Fruit fly (Drosophila melanogaster) whole organism, prepupa: Measurements from ENCODE around the gene Chro.
A peak's percentile ranks its signal among the peaks of the same experiment; 100 is the strongest.

ENCODE experiments used
- Blimp-1 ChIP-seq: fragments of 200-800 bp; sonication (Bioruptor generic); optimal IDR thresholded peaks from 3 replicates; lab custom pipeline; 2017; ENCODE audit warnings: missing biosample characterization, missing genetic modification characterization, mild to moderate bottlenecking, moderate library complexity, missing genetic modification reagents
- CG10631 ChIP-seq: fragments of 200-800 bp; sonication (Bioruptor generic); optimal IDR thresholded peaks from 2 replicates; lab custom pipeline; 2016; ENCODE audit warnings: missing biosample characterization, missing genetic modification characterization
- CG10669 ChIP-seq: fragments of 200-800 bp; sonication (Bioruptor generic); optimal IDR thresholded peaks from 3 replicates; lab custom pipeline; 2018; ENCODE audit warnings: missing biosample characterization, mild to moderate bottlenecking, missing genetic modification characterization, moderate library complexity
- CG11902 ChIP-seq: fragments of 200-800 bp; sonication (Bioruptor generic); optimal IDR thresholded peaks from 3 replicates; lab custom pipeline; 2016; ENCODE audit warnings: missing biosample characterization, missing genetic modification characterization
- CG15336 ChIP-seq: fragments of 200-800 bp; sonication (Bioruptor generic); IDR thresholded peaks from 2 replicates; pipeline ENCODE4 v1.3.6; 2022; ENCODE audit warnings: missing biosample characterization, missing genetic modification characterization
- CG1621 ChIP-seq: fragments of 200-800 bp; sonication (Bioruptor generic); optimal IDR thresholded peaks from 3 replicates; lab custom pipeline; 2018; ENCODE audit warnings: missing biosample characterization, mild to moderate bottlenecking, missing genetic modification characterization
- CG16779 ChIP-seq: fragments of 200-800 bp; sonication (Bioruptor generic); optimal IDR thresholded peaks from 3 replicates; lab custom pipeline; 2017; ENCODE audit warnings: missing biosample characterization, mild to moderate bottlenecking, missing genetic modification characterization
- CG3032 ChIP-seq: fragments of 200-800 bp; optimal IDR thresholded peaks from 2 replicates; lab custom pipeline; 2019; ENCODE audit warnings: missing biosample characterization, mild to moderate bottlenecking, missing genetic modification characterization, moderate library complexity
- CG32006 ChIP-seq: fragments of 200-800 bp; sonication (Bioruptor generic); optimal IDR thresholded peaks from 3 replicates; lab custom pipeline; 2017; ENCODE audit warnings: missing biosample characterization, mild to moderate bottlenecking, missing genetic modification characterization
- CG34406 ChIP-seq: fragments of 200-800 bp; sonication (Bioruptor generic); optimal IDR thresholded peaks from 3 replicates; lab custom pipeline; 2016; ENCODE audit warnings: missing biosample characterization, missing genetic modification characterization
- CG3919 ChIP-seq: fragments of 200-800 bp; sonication (Bioruptor generic); optimal IDR thresholded peaks from 3 replicates; lab custom pipeline; 2016; ENCODE audit warnings: missing biosample characterization, missing genetic modification characterization
- CG6163 ChIP-seq: fragments of 200-800 bp; sonication (Bioruptor generic); IDR thresholded peaks from 3 replicates; pipeline ENCODE4 v1.3.6; 2022; ENCODE audit warnings: missing biosample characterization, missing genetic modification characterization
- CG6792 ChIP-seq: fragments of 200-800 bp; sonication (Bioruptor generic); optimal IDR thresholded peaks from 3 replicates; lab custom pipeline; 2016; ENCODE audit warnings: missing biosample characterization, missing genetic modification characterization
- CG6808 ChIP-seq: fragments of 200-800 bp; sonication (Bioruptor generic); optimal IDR thresholded peaks from 3 replicates; lab custom pipeline; 2017; ENCODE audit warnings: missing biosample characterization, missing genetic modification characterization, mild to moderate bottlenecking, moderate library complexity, missing genetic modification reagents
- CG8119 ChIP-seq: fragments of 200-800 bp; sonication (Bioruptor generic); IDR thresholded peaks from 3 replicates; pipeline ENCODE4 v1.3.6; 2022; ENCODE audit warnings: missing biosample characterization, missing genetic modification characterization
- CG8632 ChIP-seq: fragments of 200-800 bp; sonication (Bioruptor generic); optimal IDR thresholded peaks from 3 replicates; lab custom pipeline; 2016; ENCODE audit warnings: missing biosample characterization, missing genetic modification characterization
- Eip75B ChIP-seq: fragments of 200-800 bp; sonication (Bioruptor generic); optimal IDR thresholded peaks from 3 replicates; lab custom pipeline; 2016; ENCODE audit warnings: missing biosample characterization, missing genetic modification characterization
- Eip78C ChIP-seq: fragments of 200-800 bp; sonication (Bioruptor generic); peaks from one replicate; lab custom pipeline; 2016; ENCODE audit warnings: missing biosample characterization, missing genetic modification characterization
- Eip93F ChIP-seq: fragments of 200-800 bp; sonication (Bioruptor generic); optimal IDR thresholded peaks from 2 replicates; lab custom pipeline; 2016; ENCODE audit warnings: missing biosample characterization, mild to moderate bottlenecking, missing genetic modification characterization
- Ets21C ChIP-seq: fragments of 200-800 bp; sonication (Bioruptor generic); optimal IDR thresholded peaks from 3 replicates; lab custom pipeline; 2016; ENCODE audit warnings: missing biosample characterization, missing genetic modification characterization
- Ets96B ChIP-seq: fragments of 200-800 bp; optimal IDR thresholded peaks from 2 replicates; lab custom pipeline; 2019; ENCODE audit warnings: missing biosample characterization, mild to moderate bottlenecking, missing genetic modification characterization, moderate library complexity
- Gug ChIP-seq: fragments of 200-800 bp; sonication (Bioruptor generic); IDR thresholded peaks from 2 replicates; pipeline ENCODE4 v1.3.6; 2022; ENCODE audit warnings: missing biosample characterization, missing genetic modification characterization
- Hr39 ChIP-seq: fragments of 200-800 bp; sonication (Bioruptor generic); optimal IDR thresholded peaks from 2 replicates; lab custom pipeline; 2016; ENCODE audit warnings: missing biosample characterization, missing genetic modification characterization
- Hr4 ChIP-seq: fragments of 200-800 bp; sonication (Bioruptor generic); optimal IDR thresholded peaks from 3 replicates; lab custom pipeline; 2016; ENCODE audit warnings: missing biosample characterization, missing genetic modification characterization
- Lpt ChIP-seq: fragments of 200-800 bp; sonication (Bioruptor generic); optimal IDR thresholded peaks from 3 replicates; lab custom pipeline; 2016; ENCODE audit warnings: missing biosample characterization, missing genetic modification characterization
- OdsH ChIP-seq: fragments of 200-800 bp; sonication (Bioruptor generic); optimal IDR thresholded peaks from 3 replicates; lab custom pipeline; 2016; ENCODE audit warnings: missing biosample characterization, missing genetic modification characterization
- Smox ChIP-seq: fragments of 200-800 bp; sonication (Bioruptor generic); optimal IDR thresholded peaks from 3 replicates; lab custom pipeline; 2016; ENCODE audit warnings: missing biosample characterization, missing genetic modification characterization
- Sox102F ChIP-seq: fragments of 200-800 bp; sonication (Bioruptor generic); optimal IDR thresholded peaks from 2 replicates; lab custom pipeline; 2016; ENCODE audit warnings: missing biosample characterization, mild to moderate bottlenecking, missing genetic modification characterization
- Sox14 ChIP-seq: fragments of 200-800 bp; sonication (Bioruptor generic); optimal IDR thresholded peaks from 3 replicates; lab custom pipeline; 2016; ENCODE audit warnings: missing biosample characterization, missing genetic modification characterization
- Sox15 ChIP-seq: fragments of 200-800 bp; sonication (Bioruptor generic); optimal IDR thresholded peaks from 3 replicates; lab custom pipeline; 2016; ENCODE audit warnings: missing biosample characterization, missing genetic modification characterization
- achi ChIP-seq: fragments of 200-800 bp; sonication (Bioruptor generic); optimal IDR thresholded peaks from 3 replicates; lab custom pipeline; 2016; ENCODE audit warnings: missing biosample characterization, missing genetic modification characterization
- dsx ChIP-seq: fragments of 200-800 bp; optimal IDR thresholded peaks from 3 replicates; lab custom pipeline; 2019; ENCODE audit warnings: missing biosample characterization, mild to moderate bottlenecking, missing genetic modification characterization, moderate library complexity; ENCODE audit not compliant: poor library complexity, severe bottlenecking
- eg ChIP-seq: fragments of 200-800 bp; sonication (Bioruptor generic); IDR thresholded peaks from 3 replicates; pipeline ENCODE4 v1.3.6; 2022; ENCODE audit warnings: missing biosample characterization, missing genetic modification characterization
- fd85E ChIP-seq: fragments of 200-800 bp; sonication (Bioruptor generic); optimal IDR thresholded peaks from 3 replicates; lab custom pipeline; 2016; ENCODE audit warnings: missing biosample characterization, missing genetic modification characterization
- fkh ChIP-seq: fragments of 200-800 bp; sonication (Bioruptor generic); optimal IDR thresholded peaks from 3 replicates; lab custom pipeline; 2017; ENCODE audit warnings: missing biosample characterization, mild to moderate bottlenecking, missing genetic modification characterization, moderate library complexity
- lz ChIP-seq: fragments of 200-800 bp; sonication (Bioruptor generic); optimal IDR thresholded peaks from 3 replicates; lab custom pipeline; 2016; ENCODE audit warnings: missing biosample characterization, missing genetic modification characterization
- pdm3 ChIP-seq: fragments of 200-800 bp; sonication (Bioruptor generic); optimal IDR thresholded peaks from 3 replicates; lab custom pipeline; 2016; ENCODE audit warnings: missing biosample characterization, missing genetic modification characterization
- spab ChIP-seq: fragments of 200-800 bp; sonication (Bioruptor generic); optimal IDR thresholded peaks from 2 replicates; lab custom pipeline; 2017; ENCODE audit warnings: missing biosample characterization, mild to moderate bottlenecking, missing genetic modification characterization, missing genetic modification reagents
- ss ChIP-seq, 2 experiments: fragments of 200-800 bp; sonication (Bioruptor generic); optimal IDR thresholded peaks; 2 replicates in 1 of 2; 3 replicates in 1 of 2; lab custom pipeline; 2017 to 2018; ENCODE audit warnings: mild to moderate bottlenecking in 2 of 2, missing biosample characterization in 2 of 2, missing genetic modification characterization in 2 of 2, moderate library complexity in 1 of 2
- svp ChIP-seq: fragments of 200-800 bp; sonication (Bioruptor generic); peaks from one replicate; lab custom pipeline; 2016; ENCODE audit warnings: missing biosample characterization, missing genetic modification characterization
- topi ChIP-seq: fragments of 200-800 bp; sonication (Bioruptor generic); optimal IDR thresholded peaks from 3 replicates; lab custom pipeline; 2016; ENCODE audit warnings: missing biosample characterization, missing genetic modification characterization
- vri ChIP-seq: fragments of 200-800 bp; sonication (Bioruptor generic); optimal IDR thresholded peaks from 3 replicates; lab custom pipeline; 2016; ENCODE audit warnings: missing biosample characterization, mild to moderate bottlenecking, missing genetic modification characterization

Gene Chro

DNA sequence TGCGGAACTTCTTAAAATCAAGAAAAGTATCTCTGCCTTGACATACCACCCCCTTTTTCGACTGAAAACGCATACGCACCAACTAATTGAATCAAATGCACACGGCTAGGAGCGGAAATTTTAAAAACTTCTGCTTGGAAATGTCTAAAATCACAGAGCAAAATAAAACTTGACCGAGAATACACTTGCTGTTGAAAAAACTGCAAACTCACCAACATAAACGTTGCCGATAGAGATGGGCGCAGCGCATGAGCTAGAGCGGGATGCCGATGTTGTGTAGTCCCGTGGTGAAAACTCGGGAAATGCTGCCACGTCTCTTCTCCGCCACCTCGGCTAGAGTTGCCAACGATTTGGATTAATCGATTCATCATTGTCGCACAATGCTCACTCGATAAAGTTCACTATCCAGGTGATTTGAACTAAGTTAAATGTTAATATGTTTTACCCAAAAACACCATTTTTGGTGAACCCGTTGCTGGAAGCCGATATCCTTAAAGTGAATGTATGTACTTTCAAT is 6.9 kb downstream of the Chro start, which contains the start of the genes CG11109 and Arf1 (continued):
- TF ChIP-seq fkh, result peak; percentile 27
- TF ChIP-seq dsx (GFP tag; lab: Kevin White, UChicago), result peak; percentile 1
- no peak for TF ChIP-seq Blimp-1
- TF ChIP-seq vri (GFP tag; lab: Kevin White, UChicago), result no peak
- no peak for TF ChIP-seq Sox102F (GFP tag; lab: Kevin White, UChicago)
- TF ChIP-seq Eip93F, result no peak
- no peak for TF ChIP-seq lz (GFP tag; lab: Kevin White, UChicago)

DNA sequence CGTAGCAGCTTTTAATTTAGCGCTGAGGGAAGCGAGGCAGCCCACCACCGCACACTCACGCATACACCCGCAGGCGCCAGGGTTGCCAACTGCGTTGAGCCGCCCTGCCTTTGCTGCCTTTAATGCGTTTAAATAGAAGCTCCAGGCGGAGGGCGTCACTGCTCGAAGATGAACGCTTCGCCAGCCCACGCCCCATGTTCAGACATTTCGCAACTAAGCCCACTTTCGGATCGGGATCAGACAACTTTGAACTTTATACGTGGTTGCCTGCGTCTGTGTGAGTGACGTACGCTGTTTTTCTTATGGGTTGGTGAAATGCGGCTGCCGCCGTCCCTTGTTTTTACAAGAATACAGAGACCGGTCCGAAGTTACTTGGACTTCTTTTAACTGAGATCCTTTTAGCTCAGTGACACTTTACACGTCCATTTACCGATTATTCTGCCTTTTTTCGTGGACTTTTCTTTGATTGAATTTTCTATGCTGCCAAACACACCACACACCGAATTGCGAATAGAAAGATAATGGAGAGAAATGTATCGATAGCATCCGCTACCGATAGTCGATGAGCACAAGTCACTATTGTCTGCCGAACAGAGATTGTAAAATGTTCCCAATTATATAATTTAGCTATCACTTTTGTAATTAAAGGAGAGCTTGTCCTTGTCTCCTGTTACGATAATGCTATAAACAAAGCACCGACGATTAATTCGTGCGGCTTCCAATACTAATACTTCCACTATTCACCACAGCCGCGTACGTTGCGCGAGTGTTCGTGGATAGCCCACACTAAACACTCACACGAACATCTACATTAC is 7.5 kb downstream of the Chro start:
- TF ChIP-seq svp (GFP tag; lab: Kevin White, UChicago) (peak; percentile 97), Hr39 (GFP tag; lab: Kevin White, UChicago) (no peak), Sox15 (GFP tag; lab: Kevin White, UChicago) (no peak), CG34406 (GFP tag; lab: Kevin White, UChicago) (no peak), Eip78C (GFP tag; lab: Kevin White, UChicago) (peak; percentile 42), spab (no peak), CG3032 (tag; lab: Kevin White, UChicago) (peak; percentile 2), Sox14 (GFP tag; lab: Kevin White, UChicago) (peak; percentile 7), CG8119 (GFP tag; lab: Robert Waterston, UW) (0 out of 3 replicates have a peak, but pooled peaks have one; percentile 34), Ets21C (GFP tag; lab: Kevin White, UChicago) (peak; percentile 12), Hr4 (GFP tag; lab: Kevin White, UChicago) (no peak), ss (GFP tag; optimal IDR thresholded peaks at IDR 0.05; lab: Kevin White, UChicago) (peak; percentile 20 to 22), CG1621 (tag; lab: Kevin White, UChicago) (peak; percentile 27), fd85E (GFP tag; lab: Kevin White, UChicago) (no peak), Gug (0 out of 2 replicates have a peak, but pooled peaks have one; percentile 18), CG6808 (peak; percentile 16), Smox (GFP tag; lab: Kevin White, UChicago) (no peak)

DNA sequence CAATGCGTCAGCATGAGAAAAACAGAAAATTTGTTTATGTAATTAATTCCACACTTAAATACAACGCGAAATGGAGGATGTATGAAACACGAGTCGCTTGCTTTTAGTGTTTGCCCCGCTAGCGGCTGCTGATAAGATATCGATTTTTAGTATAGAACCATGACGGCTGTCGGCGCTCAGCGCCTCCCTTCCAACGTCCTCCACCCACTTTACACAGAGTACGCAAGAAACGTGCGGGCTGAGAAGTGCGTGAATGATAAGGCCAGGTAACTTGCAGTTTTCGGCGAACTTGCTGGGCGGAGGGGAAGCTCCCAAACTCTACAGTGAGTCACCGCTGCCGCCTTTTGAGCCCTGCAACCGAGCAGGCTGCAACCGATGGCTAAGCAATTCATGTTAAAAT is 8.4 kb downstream of the Chro start:
- TF ChIP-seq vri (GFP tag; lab: Kevin White, UChicago) (peak; percentile 71), CG32006 (GFP tag; lab: Kevin White, UChicago) (no peak)

DNA sequence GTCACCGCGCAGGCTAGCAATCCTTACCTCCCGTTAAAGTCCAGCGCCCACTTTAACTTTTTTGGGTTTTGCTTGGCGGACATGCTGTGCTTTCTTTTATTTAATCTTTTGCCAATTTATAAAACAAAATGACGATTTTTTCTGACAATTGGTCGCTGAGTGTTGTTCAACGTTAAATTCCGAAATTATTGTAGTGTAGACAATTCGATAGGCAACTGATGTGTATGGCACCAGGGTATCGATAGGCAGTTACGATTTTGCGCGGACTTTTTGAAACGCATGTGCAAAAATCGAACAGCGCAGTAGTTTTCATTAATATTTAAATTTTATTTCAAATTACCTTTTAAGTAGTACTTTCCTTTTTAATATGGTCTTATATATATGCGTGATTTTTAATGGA is 10.7 kb downstream of the Chro start, which contains the start of gene EMC4:
EMC4 (minus strand) TSS at position 174 of the 400 bp plus-strand sequence.
- TF ChIP-seq CG6792 (GFP tag; lab: Kevin White, UChicago) (peak; percentile 36), fd85E (GFP tag; lab: Kevin White, UChicago) (no peak), CG34406 (GFP tag; lab: Kevin White, UChicago) (no peak), topi (GFP tag; lab: Kevin White, UChicago) (peak; percentile 46), pdm3 (no peak), CG3919 (GFP tag; lab: Kevin White, UChicago) (peak; percentile 63), CG15336 (GFP tag; lab: Robert Waterston, UW) (no peak), CG8119 (GFP tag; lab: Robert Waterston, UW) (no peak), Ets96B (tag; lab: Kevin White, UChicago) (no peak), Hr4 (GFP tag; lab: Kevin White, UChicago) (no peak), Eip75B (GFP tag; lab: Kevin White, UChicago) (peak; percentile 44), CG6163 (no peak), Ets21C (GFP tag; lab: Kevin White, UChicago) (no peak), CG6808 (no peak), OdsH (GFP tag; lab: Kevin White, UChicago) (no peak), CG10631 (GFP tag; lab: Kevin White, UChicago) (peak; percentile 11), achi (GFP tag; lab: Kevin White, UChicago) (peak; percentile 90), CG16779 (no peak), Eip93F (no peak), Smox (GFP tag; lab: Kevin White, UChicago) (no peak), Sox102F (GFP tag; lab: Kevin White, UChicago) (no peak), CG11902 (no peak), Blimp-1 (no peak), CG10669 (GFP tag; lab: Kevin White, UChicago) (no peak), Hr39 (GFP tag; lab: Kevin White, UChicago) (no peak), Lpt (no peak), eg (GFP tag; lab: Robert Waterston, UW) (0 out of 3 replicates have a peak, but pooled peaks have one; percentile 32), dsx (GFP tag; lab: Kevin White, UChicago) (no peak), ss (GFP tag; optimal IDR thresholded peaks at IDR 0.05; lab: Kevin White, UChicago) (peak in 1 of 2 experiments; percentile 22), CG8632 (GFP tag; lab: Kevin White, UChicago) (no peak), Gug (no peak)
